Worm (Caenorhabditis elegans) whole organism, young adult: ENCODE measurements around the gene K10H10.7.

ENCODE experiments used
- egl-44 ChIP-seq: fragments of 200-800 bp; sonication (Bioruptor generic); IDR thresholded peaks from 2 replicates; pipeline ENCODE4 v1.3.6; 2022; ENCODE audit warnings: missing genetic modification reagents, missing genetic modification characterization, missing compliant biosample characterization
- egrh-3 ChIP-seq: fragments of 200-800 bp; sonication (Bioruptor generic); IDR thresholded peaks from 2 replicates; pipeline ENCODE4 v1.3.6; 2022; ENCODE audit warnings: missing genetic modification reagents, missing genetic modification characterization, missing compliant biosample characterization
- him-1 ChIP-seq: sonication (generic microtip); optimal IDR thresholded peaks from 2 replicates; lab custom pipeline; 2016; ENCODE audit warnings: missing genotype, missing genetic modification reagents, missing genetic modification characterization, missing compliant biosample characterization
- lin-26 ChIP-seq: fragments of 200-800 bp; sonication (Bioruptor generic); IDR thresholded peaks from 2 replicates; pipeline ENCODE4 v1.3.6; 2022; ENCODE audit warnings: missing genetic modification reagents, missing genetic modification characterization, missing compliant biosample characterization
- madf-3 ChIP-seq: fragments of 200-800 bp; sonication (Bioruptor generic); IDR thresholded peaks from 2 replicates; pipeline ENCODE4 v1.3.6; 2022; ENCODE audit warnings: missing genetic modification reagents, missing genetic modification characterization, missing compliant biosample characterization
- nfya-1 ChIP-seq: sonication (generic microtip); optimal IDR thresholded peaks from 2 replicates; lab custom pipeline; 2017; ENCODE audit warnings: antibody characterized with exemption, missing compliant biosample characterization, missing genetic modification characterization, borderline replicate concordance; ENCODE audit not compliant: insufficient read depth
- rpc-1 ChIP-seq, 2 experiments: fragments of 150-350 bp in 1 of 2; sonication (generic microtip) in 1 of 2; optimal IDR thresholded peaks; 2 replicates each; lab custom pipeline; 2014 to 2018; ENCODE audit warnings: missing biosample characterization in 1 of 2, missing genetic modification characterization in 1 of 2, missing genetic modification reagents in 1 of 2, missing genotype in 1 of 2
- snpc-4 ChIP-seq, 5 experiments: fragments of 150-350 bp in 1 of 5; sonication (generic microtip) in 4 of 5; optimal IDR thresholded peaks; 2 replicates each; lab custom pipeline; 2014 to 2018; ENCODE audit warnings: missing genetic modification characterization in 5 of 5, missing biosample characterization in 3 of 5, antibody characterized with exemption in 2 of 5, mild to moderate bottlenecking in 2 of 5, missing compliant biosample characterization in 2 of 5, missing genotype in 2 of 5, moderate library complexity in 2 of 5, missing genetic modification reagents in 1 of 5
- tlf-1 ChIP-seq: fragments of 200-800 bp; sonication (Bioruptor generic); optimal IDR thresholded peaks from 2 replicates; lab custom pipeline; 2018; ENCODE audit warnings: mild to moderate bottlenecking, missing genetic modification characterization, missing compliant biosample characterization

Gene K10H10.7

DNA sequence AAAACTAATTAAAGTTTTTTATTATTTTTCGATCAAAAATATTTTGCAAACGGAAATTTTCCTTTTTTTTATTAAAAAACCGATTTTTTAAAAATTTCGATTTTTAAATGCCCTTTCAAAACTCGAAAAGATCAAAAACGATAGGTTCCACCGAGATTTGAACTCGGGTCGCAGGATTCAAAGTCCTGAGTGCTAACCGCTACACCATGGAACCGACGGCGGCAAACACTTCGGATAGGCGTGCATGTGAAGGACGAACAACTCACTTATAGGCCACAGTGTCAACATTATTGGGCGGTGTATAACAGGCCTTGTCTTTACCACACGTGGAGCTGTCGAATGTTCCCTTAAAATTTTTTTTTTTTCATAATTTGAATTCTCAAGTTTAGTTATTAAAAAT, 32.8 kb downstream of the K10H10.7 start (continued):
- TF ChIP-seq madf-3 (no peak), egrh-3 (GFP tag; lab: Robert Waterston, UW) (no peak)

DNA sequence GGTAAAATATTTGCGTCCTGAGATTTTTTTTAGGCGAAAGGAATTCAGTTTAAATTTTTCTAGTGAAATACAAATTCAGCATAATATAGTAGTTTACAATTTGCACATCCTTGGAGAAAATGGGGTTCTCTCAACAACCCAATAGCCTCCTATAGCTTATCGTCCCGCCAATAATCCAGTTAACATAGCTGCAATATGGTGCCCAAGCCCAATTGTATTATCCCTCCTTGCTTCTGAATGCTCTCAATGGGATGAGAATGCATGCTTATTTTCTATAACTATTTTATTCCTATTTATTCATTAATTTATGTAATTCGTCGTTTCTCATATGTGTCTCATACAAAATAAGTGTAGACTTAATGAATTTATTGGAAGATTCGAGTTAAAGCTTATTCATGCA, 37.4 kb downstream of the K10H10.7 start:
- TF ChIP-seq rpc-1 (optimal IDR thresholded peaks at IDR 0.05; lab: Kevin White, UChicago) (no peak), rpc-1 (tag; optimal IDR thresholded peaks at IDR 0.05; lab: Kevin White, UChicago) (no peak), egl-44 (GFP tag; lab: Robert Waterston, UW) (no peak), snpc-4 (GFP tag; optimal IDR thresholded peaks at IDR 0.05; lab: Kevin White, UChicago) (no peak), snpc-4 (tag; optimal IDR thresholded peaks at IDR 0.05; lab: Kevin White, UChicago) (no peak), lin-26 (GFP tag; lab: Robert Waterston, UW) (no peak), tlf-1 (no peak), him-1 (tag; lab: Kevin White, UChicago) (peak; percentile 64), nfya-1 (tag; lab: Kevin White, UChicago) (no peak)
- TF ChIP-seq, all 124 proteins: peak for 1
